Fruit fly (Drosophila melanogaster) whole organism, embryonic: Measurements from ENCODE around the gene Orp8.

Experiments used
- Atf-2 ChIP-seq: fragments of 200-800 bp; sonication (Bioruptor generic); optimal IDR thresholded peaks from 2 replicates; lab custom pipeline; 2016; ENCODE audit warnings: missing biosample characterization, missing genetic modification characterization
- CG10274 ChIP-seq: fragments of 200-800 bp; sonication (Bioruptor generic); optimal IDR thresholded peaks from 3 replicates; lab custom pipeline; 2017; ENCODE audit warnings: missing biosample characterization, mild to moderate bottlenecking, missing genetic modification characterization
- CG10321 ChIP-seq: fragments of 200-800 bp; sonication (Bioruptor generic); IDR thresholded peaks from 2 replicates; pipeline ENCODE4 v1.3.6; 2022; ENCODE audit warnings: missing biosample characterization, missing genetic modification characterization
- CG10543 ChIP-seq: fragments of 200-800 bp; sonication (Bioruptor generic); optimal IDR thresholded peaks from 3 replicates; lab custom pipeline; 2017; ENCODE audit warnings: missing biosample characterization, mild to moderate bottlenecking, missing genetic modification characterization, moderate library complexity
- CG12219 ChIP-seq: fragments of 200-800 bp; sonication (Bioruptor generic); optimal IDR thresholded peaks from 3 replicates; lab custom pipeline; 2018; ENCODE audit warnings: missing biosample characterization, mild to moderate bottlenecking, missing genetic modification characterization
- CG2875 ChIP-seq: fragments of 200-800 bp; sonication (Bioruptor generic); optimal IDR thresholded peaks from 2 replicates; lab custom pipeline; 2017; ENCODE audit warnings: missing biosample characterization, mild to moderate bottlenecking, missing genetic modification characterization, missing genetic modification reagents
- CG2889 ChIP-seq: fragments of 200-800 bp; sonication (Bioruptor generic); IDR thresholded peaks from 3 replicates; pipeline ENCODE4 v1.3.6; 2022; ENCODE audit warnings: missing biosample characterization, missing genetic modification characterization
- CG32767 ChIP-seq: fragments of 200-800 bp; sonication (Bioruptor generic); IDR thresholded peaks from 2 replicates; pipeline ENCODE4 v1.3.6; 2022; ENCODE audit warnings: missing biosample characterization, missing genetic modification characterization
- CG3726 ChIP-seq: fragments of 200-800 bp; sonication (Bioruptor generic); IDR thresholded peaks from 3 replicates; pipeline ENCODE4, ENCODE4 v1.3.6; 2022; ENCODE audit warnings: missing biosample characterization, missing genetic modification characterization
- CG43689 ChIP-seq: fragments of 200-800 bp; sonication (Bioruptor generic); IDR thresholded peaks from 2 replicates; pipeline ENCODE4 v1.3.6; 2022; ENCODE audit warnings: missing biosample characterization, missing genetic modification characterization
- CG4617 ChIP-seq: fragments of 200-800 bp; sonication (Bioruptor generic); optimal IDR thresholded peaks from 3 replicates; lab custom pipeline; 2016; ENCODE audit warnings: missing biosample characterization, missing genetic modification characterization, borderline replicate concordance
- CG4820 ChIP-seq: fragments of 200-800 bp; sonication (Bioruptor generic); optimal IDR thresholded peaks from 3 replicates; lab custom pipeline; 2016; ENCODE audit warnings: missing biosample characterization, missing genetic modification characterization
- CG7786 ChIP-seq: fragments of 200-800 bp; sonication (Bioruptor generic); optimal IDR thresholded peaks from 2 replicates; lab custom pipeline; 2016; ENCODE audit warnings: missing biosample characterization, missing genetic modification characterization
- CG7839 ChIP-seq: fragments of 200-800 bp; sonication (Bioruptor generic); optimal IDR thresholded peaks from 3 replicates; lab custom pipeline; 2018; ENCODE audit warnings: missing biosample characterization, mild to moderate bottlenecking, missing genetic modification characterization, moderate library complexity
- CG9932 ChIP-seq: fragments of 200-800 bp; sonication (Bioruptor generic); IDR thresholded peaks from 2 replicates; pipeline ENCODE4 v1.3.6; 2022; ENCODE audit warnings: missing biosample characterization, missing genetic modification characterization
- D19B ChIP-seq: fragments of 200-800 bp; sonication (Bioruptor generic); optimal IDR thresholded peaks from 2 replicates; lab custom pipeline; 2017; ENCODE audit warnings: missing biosample characterization, mild to moderate bottlenecking, missing genetic modification characterization
- Doc2 ChIP-seq: fragments of 200-800 bp; sonication (Bioruptor generic); IDR thresholded peaks from 2 replicates; pipeline ENCODE4 v1.3.6; 2022; ENCODE audit warnings: missing biosample characterization, missing genetic modification characterization
- Dp ChIP-seq: fragments of 200-800 bp; sonication (Bioruptor generic); optimal IDR thresholded peaks from 2 replicates; lab custom pipeline; 2018; ENCODE audit warnings: missing biosample characterization, mild to moderate bottlenecking, missing genetic modification characterization, moderate library complexity
- Dref ChIP-seq: fragments of 200-800 bp; sonication (Bioruptor generic); IDR thresholded peaks from 2 replicates; pipeline ENCODE4 v1.3.6; 2022; ENCODE audit warnings: missing biosample characterization, missing genetic modification characterization
- Fer3 ChIP-seq: fragments of 200-800 bp; sonication (Bioruptor generic); optimal IDR thresholded peaks from 2 replicates; lab custom pipeline; 2018; ENCODE audit warnings: missing biosample characterization, mild to moderate bottlenecking, missing genetic modification characterization, moderate library complexity
- H2.0 ChIP-seq: fragments of 200-800 bp; sonication (Bioruptor generic); IDR thresholded peaks from 2 replicates; pipeline ENCODE4 v1.3.6; 2022; ENCODE audit warnings: missing biosample characterization, missing genetic modification characterization
- Hand ChIP-seq: fragments of 200-800 bp; sonication (Bioruptor generic); optimal IDR thresholded peaks from 2 replicates; lab custom pipeline; 2017; ENCODE audit warnings: mild to moderate bottlenecking, missing biosample characterization, missing genetic modification reagents, missing genetic modification characterization
- Hmx ChIP-seq: fragments of 200-800 bp; sonication (Bioruptor generic); optimal IDR thresholded peaks from 2 replicates; lab custom pipeline; 2016; ENCODE audit warnings: missing biosample characterization, missing genetic modification characterization
- Hsf ChIP-seq: fragments of 200-800 bp; sonication (Bioruptor generic); optimal IDR thresholded peaks from 3 replicates; lab custom pipeline; 2016; ENCODE audit warnings: missing biosample characterization, missing genetic modification characterization
- NFAT ChIP-seq: fragments of 200-800 bp; sonication (Bioruptor generic); IDR thresholded peaks from 2 replicates; pipeline ENCODE4 v1.3.6; 2022; ENCODE audit warnings: missing biosample characterization, missing genetic modification characterization
- Opbp ChIP-seq: fragments of 200-800 bp; sonication (Bioruptor generic); IDR thresholded peaks from 3 replicates; pipeline ENCODE4 v1.3.6; 2022; ENCODE audit warnings: missing biosample characterization, missing genetic modification characterization; ENCODE audit not compliant: partially characterized antibody
- Ssrp ChIP-seq: fragments of 200-800 bp; sonication (Bioruptor generic); optimal IDR thresholded peaks from 2 replicates; lab custom pipeline; 2018; ENCODE audit warnings: missing biosample characterization, mild to moderate bottlenecking, missing genetic modification characterization, moderate library complexity
- Usf ChIP-seq: fragments of 200-800 bp; sonication (Bioruptor generic); optimal IDR thresholded peaks from 2 replicates; lab custom pipeline; 2017; ENCODE audit warnings: missing genotype, missing biosample characterization, missing genetic modification characterization
- ab ChIP-seq: fragments of 200-800 bp; sonication (Bioruptor generic); optimal IDR thresholded peaks from 2 replicates; lab custom pipeline; 2016; ENCODE audit warnings: missing biosample characterization, missing genetic modification characterization
- ac ChIP-seq: fragments of 200-800 bp; sonication (Bioruptor generic); optimal IDR thresholded peaks from 3 replicates; lab custom pipeline; 2017; ENCODE audit warnings: missing biosample characterization, mild to moderate bottlenecking, missing genetic modification characterization
- ato ChIP-seq: fragments of 200-800 bp; sonication (Bioruptor generic); IDR thresholded peaks from 2 replicates; pipeline ENCODE4 v1.3.6; 2022; ENCODE audit warnings: missing biosample characterization, missing genetic modification characterization; ENCODE audit not compliant: partially characterized antibody
- br ChIP-seq: fragments of >200 bp; optimal IDR thresholded peaks from 2 replicates; lab custom pipeline; 2017
- cato ChIP-seq: fragments of 200-800 bp; sonication (Bioruptor generic); optimal IDR thresholded peaks from 2 replicates; lab custom pipeline; 2016; ENCODE audit warnings: missing biosample characterization, missing genetic modification characterization, borderline replicate concordance
- crp ChIP-seq, 2 experiments: fragments of 200-800 bp; sonication (Bioruptor generic); optimal IDR thresholded peaks; 2 replicates in 1 of 2; 3 replicates in 1 of 2; lab custom pipeline; 2017; ENCODE audit warnings: missing biosample characterization in 2 of 2, missing genetic modification characterization in 2 of 2, mild to moderate bottlenecking in 1 of 2, moderate library complexity in 1 of 2
- dmrt11E ChIP-seq: fragments of 200-800 bp; sonication (Bioruptor generic); optimal IDR thresholded peaks from 3 replicates; lab custom pipeline; 2018; ENCODE audit warnings: missing biosample characterization, mild to moderate bottlenecking, missing genetic modification characterization, moderate library complexity
- ftz-f1 ChIP-seq: fragments of 200-800 bp; sonication (Bioruptor generic); optimal IDR thresholded peaks from 2 replicates; lab custom pipeline; 2016; ENCODE audit warnings: missing biosample characterization, missing genetic modification characterization
- gcm2 ChIP-seq: fragments of 200-800 bp; sonication (Bioruptor generic); optimal IDR thresholded peaks from 2 replicates; lab custom pipeline; 2016; ENCODE audit warnings: missing biosample characterization, missing genetic modification characterization
- hbn ChIP-seq: fragments of 200-800 bp; sonication (Bioruptor generic); IDR thresholded peaks from 2 replicates; pipeline ENCODE4 v1.3.6; 2022; ENCODE audit warnings: missing biosample characterization, missing genetic modification characterization; ENCODE audit not compliant: partially characterized antibody
- kni ChIP-seq: fragments of 200-800 bp; sonication (Bioruptor generic); optimal IDR thresholded peaks from 3 replicates; lab custom pipeline; 2017; ENCODE audit warnings: mild to moderate bottlenecking, missing biosample characterization, missing genetic modification reagents, missing genetic modification characterization
- oc ChIP-seq: fragments of 200-800 bp; sonication (Bioruptor generic); optimal IDR thresholded peaks from 2 replicates; lab custom pipeline; 2018; ENCODE audit warnings: missing biosample characterization, mild to moderate bottlenecking, missing genetic modification characterization, moderate library complexity
- otp ChIP-seq: fragments of 200-800 bp; sonication (Bioruptor generic); IDR thresholded peaks from 3 replicates; pipeline ENCODE4, ENCODE4 v1.3.6; 2022; ENCODE audit warnings: missing biosample characterization, missing genetic modification characterization
- slou ChIP-seq: fragments of 200-800 bp; sonication (Bioruptor generic); optimal IDR thresholded peaks from 3 replicates; lab custom pipeline; 2016; ENCODE audit warnings: missing biosample characterization, missing genetic modification characterization
- ssp ChIP-seq: fragments of 200-800 bp; sonication (Bioruptor generic); IDR thresholded peaks from 2 replicates; pipeline ENCODE4 v1.3.6; 2022; ENCODE audit warnings: missing biosample characterization, missing genetic modification characterization
- trem ChIP-seq: fragments of 200-800 bp; optimal IDR thresholded peaks from 3 replicates; lab custom pipeline; 2019; ENCODE audit warnings: missing biosample characterization, mild to moderate bottlenecking, missing genetic modification characterization, moderate library complexity
- vnd ChIP-seq: fragments of 200-800 bp; sonication (Bioruptor generic); IDR thresholded peaks from 3 replicates; pipeline ENCODE4 v1.3.6; 2022; ENCODE audit warnings: missing biosample characterization, missing genetic modification characterization; ENCODE audit not compliant: partially characterized antibody
- vvl ChIP-seq: fragments of 200-800 bp; sonication (Bioruptor generic); IDR thresholded peaks from 2 replicates; pipeline ENCODE4 v1.3.6; 2022; ENCODE audit warnings: missing biosample characterization, missing genetic modification characterization
- wdn ChIP-seq: fragments of 200-800 bp; sonication (Bioruptor generic); IDR thresholded peaks from 2 replicates; pipeline ENCODE4 v1.3.6; 2022; ENCODE audit warnings: missing biosample characterization, missing genetic modification characterization
- zen ChIP-seq: fragments of 200-800 bp; sonication (Bioruptor generic); optimal IDR thresholded peaks from 3 replicates; lab custom pipeline; 2018; ENCODE audit warnings: missing biosample characterization, mild to moderate bottlenecking, missing genetic modification characterization, moderate library complexity
- zfh2 ChIP-seq: fragments of 200-800 bp; sonication (Bioruptor generic); optimal IDR thresholded peaks from 2 replicates; lab custom pipeline; 2016; ENCODE audit warnings: missing biosample characterization, missing genetic modification characterization

Orp8 gene

dm6 chr3R:20292030-20292879 lies 16.9 kb upstream of the Orp8 start (continued):
- no peak for TF ChIP-seq Doc2 (GFP tag; lab: Robert Waterston, UW)
- no peak for TF ChIP-seq CG3726 (GFP tag; lab: Robert Waterston, UW)
- TF ChIP-seq Fer3 (tag; lab: Kevin White, UChicago) = no peak
- no peak for TF ChIP-seq NFAT (GFP tag; lab: Robert Waterston, UW)
- no peak for TF ChIP-seq CG12219 (GFP tag; lab: Kevin White, UChicago)
- no peak for TF ChIP-seq Hmx
- TF ChIP-seq hbn (GFP tag; lab: Robert Waterston, UW) = no peak
- peak; percentile 90 for TF ChIP-seq kni
- TF ChIP-seq CG43689 (GFP tag; lab: Robert Waterston, UW) = no peak
- TF ChIP-seq otp (GFP tag; lab: Robert Waterston, UW) = no peak
- no peak for TF ChIP-seq Dref
- TF ChIP-seq D19B (GFP tag; lab: Kevin White, UChicago) = no peak
- peak; percentile 75 for TF ChIP-seq CG4820 (GFP tag; lab: Kevin White, UChicago)
- TF ChIP-seq oc (tag; lab: Kevin White, UChicago) = peak; percentile 46
- peak; percentile 23; the same call in 1 of the 2 replicates for TF ChIP-seq H2.0
- no peak for TF ChIP-seq zfh2 (GFP tag; lab: Kevin White, UChicago)
- peak; percentile 70 for TF ChIP-seq Hsf
- no peak for TF ChIP-seq CG10543 (GFP tag; lab: Kevin White, UChicago)
- TF ChIP-seq CG32767 = no peak
- no peak for TF ChIP-seq gcm2 (GFP tag; lab: Kevin White, UChicago)
- TF ChIP-seq CG10321 (GFP tag; lab: Robert Waterston, UW) = no peak
- no peak for TF ChIP-seq wdn
- TF ChIP-seq Opbp (GFP tag; lab: Robert Waterston, UW) = no peak
- TF ChIP-seq ssp (GFP tag; lab: Robert Waterston, UW) = 0 out of 2 replicates have a peak, but pooled peaks have one; percentile 15
- TF ChIP-seq CG4617 = no peak
- TF ChIP-seq Usf = peak; percentile 63
- peak; percentile 53 for TF ChIP-seq ac (GFP tag; lab: Kevin White, UChicago)
- no peak for TF ChIP-seq CG7839 (tag; lab: Kevin White, UChicago)
- TF ChIP-seq CG10274 (GFP tag; lab: Kevin White, UChicago) = peak; percentile 17
- TF ChIP-seq Atf-2 (GFP tag; lab: Kevin White, UChicago) = peak; percentile 70
- peak; percentile 84 for TF ChIP-seq dmrt11E (tag; lab: Kevin White, UChicago)
- TF ChIP-seq cato (GFP tag; lab: Kevin White, UChicago) = peak; percentile 52
- peak; percentile 75 for TF ChIP-seq Ssrp (tag; lab: Kevin White, UChicago)
- no peak for TF ChIP-seq CG2875 (GFP tag; lab: Kevin White, UChicago)
- no peak for TF ChIP-seq crp (GFP tag; optimal IDR thresholded peaks at IDR 0.05; lab: Kevin White, UChicago)
- TF ChIP-seq zen (tag; lab: Kevin White, UChicago) = peak; percentile 53
- TF ChIP-seq CG9932 (GFP tag; lab: Robert Waterston, UW) = no peak
- no peak for TF ChIP-seq ftz-f1 (GFP tag; lab: Kevin White, UChicago)
- TF ChIP-seq ab (GFP tag; lab: Kevin White, UChicago) = no peak
- TF ChIP-seq slou (GFP tag; lab: Kevin White, UChicago) = no peak
- no peak for TF ChIP-seq Dp
- TF ChIP-seq br (lab: Kevin White, UChicago) = no peak
- no peak for TF ChIP-seq ato (GFP tag; lab: Robert Waterston, UW)
- TF ChIP-seq Hand (GFP tag; lab: Kevin White, UChicago) = no peak
- no peak for TF ChIP-seq vnd (GFP tag; lab: Robert Waterston, UW)
- TF ChIP-seq vvl (GFP tag; lab: Robert Waterston, UW) = no peak
- TF ChIP-seq CG2889 (GFP tag; lab: Robert Waterston, UW) = no peak
- peak; percentile 27 for TF ChIP-seq CG7786 (GFP tag; lab: Kevin White, UChicago)
- peak; percentile 33 for TF ChIP-seq trem (tag; lab: Kevin White, UChicago)
